Fruit fly (Drosophila melanogaster): Measurements from ENCODE around the gene vn.

The vn gene

DNA sequence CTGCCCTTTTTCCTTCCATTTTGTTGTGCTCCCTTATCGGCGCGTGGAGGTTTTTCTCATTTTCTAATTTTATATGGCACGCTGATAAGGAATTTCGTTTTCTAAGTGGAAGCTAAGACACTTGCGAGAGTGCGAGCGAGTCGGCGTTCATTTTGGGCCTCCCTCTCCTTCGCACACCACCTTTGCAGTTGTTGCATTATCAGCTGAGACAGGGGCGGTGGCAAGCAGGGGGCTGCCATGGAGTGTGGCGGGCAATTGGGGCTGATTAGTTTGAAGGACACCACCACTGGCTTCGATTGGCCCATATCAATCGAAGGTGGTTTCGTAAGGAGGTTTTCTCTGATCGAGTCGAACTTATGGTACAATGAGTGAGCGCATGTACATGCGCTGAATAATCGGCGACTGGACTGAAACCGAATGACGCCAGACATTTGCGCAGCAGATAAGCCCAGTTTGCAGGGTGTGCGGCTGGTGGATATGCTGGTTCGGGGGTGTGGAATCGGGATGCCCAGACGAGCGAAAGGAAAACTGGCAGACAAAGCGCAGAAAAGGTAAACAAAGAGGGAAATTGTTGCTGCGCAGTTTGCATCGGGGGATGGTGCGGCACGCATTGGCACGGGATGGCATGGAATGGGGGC is 35.7 kb downstream of the vn start (continued):
- TF ChIP-seq Pdp1 (GFP tag; optimal IDR thresholded peaks at IDR 0.05) (peak in 1 of 2 experiments; percentile 63), CG7987 (GFP tag; optimal IDR thresholded peaks at IDR 0.05) (peak; percentile 9), sim (GFP tag; IDR thresholded peaks at IDR 0.05) (no peak), bowl (GFP tag; IDR thresholded peaks at IDR 0.05) (no peak), Nf-YC (tag; optimal IDR thresholded peaks at IDR 0.05) (peak; percentile 80), Hey (tag; optimal IDR thresholded peaks at IDR 0.05) (peak; percentile 98), caup (GFP tag; optimal IDR thresholded peaks at IDR 0.05; ENCODE audit: severe bottlenecking) (no peak), CG8290 (GFP tag; optimal IDR thresholded peaks at IDR 0.05) (no peak), CG8290 (tag; optimal IDR thresholded peaks at IDR 0.05) (peak in 1 of 2 experiments; percentile 5), dmrt11E (tag; optimal IDR thresholded peaks at IDR 0.05) (no peak), trem (tag; optimal IDR thresholded peaks at IDR 0.05) (no peak), CG8944 (GFP tag; optimal IDR thresholded peaks at IDR 0.05) (no peak), CG15011 (GFP tag; optimal IDR thresholded peaks at IDR 0.05) (no peak), CG7556 (GFP tag; optimal IDR thresholded peaks at IDR 0.05) (no peak), CG18764 (GFP tag; optimal IDR thresholded peaks at IDR 0.05) (no peak), ato (GFP tag; IDR thresholded peaks at IDR 0.05; ENCODE audit: partially characterized antibody) (no peak), grn (GFP tag; optimal IDR thresholded peaks at IDR 0.05) (peak; percentile 97), z (GFP tag; IDR thresholded peaks at IDR 0.05) (peak; percentile 27; the same call in 1 of the 3 replicates), rib (GFP tag; IDR thresholded peaks at IDR 0.05) (peak; percentile 17; the same call in 1 of the 2 replicates), gfzf (GFP tag; optimal IDR thresholded peaks at IDR 0.05) (no peak), Dbx (GFP tag; IDR thresholded peaks at IDR 0.05) (peak; percentile 43; the same call in 1 of the 3 replicates), Med (GFP tag) (peak; percentile 75), Sox100B (GFP tag; optimal IDR thresholded peaks at IDR 0.05) (no peak), Kr (GFP tag; optimal IDR thresholded peaks at IDR 0.05) (no peak), CG12071 (GFP tag; optimal IDR thresholded peaks at IDR 0.05) (peak; percentile 10), mirr (GFP tag; optimal IDR thresholded peaks at IDR 0.05) (peak; percentile 71), Doc2 (GFP tag; IDR thresholded peaks at IDR 0.05) (no peak), CG1529 (GFP tag; optimal IDR thresholded peaks at IDR 0.05) (no peak), CG10543 (GFP tag; optimal IDR thresholded peaks at IDR 0.05) (peak; percentile 66), lab (GFP tag; optimal IDR thresholded peaks at IDR 0.05) (peak; percentile 74), Aef1 (GFP tag; IDR thresholded peaks at IDR 0.05) (peak; percentile 92), CG34422 (GFP tag; IDR thresholded peaks at IDR 0.05) (0 out of 3 replicates have a peak, but pooled peaks have one; percentile 46), CG17359 (tag; optimal IDR thresholded peaks at IDR 0.05) (no peak), CG34376 (GFP tag; optimal IDR thresholded peaks at IDR 0.05) (peak; percentile 95), disco-r (GFP tag; optimal IDR thresholded peaks at IDR 0.05) (no peak), sd (tag; optimal IDR thresholded peaks at IDR 0.05) (peak; percentile 59), CG13624 (GFP tag; optimal IDR thresholded peaks at IDR 0.05) (peak; percentile 57), CG33213 (GFP tag; optimal IDR thresholded peaks at IDR 0.05) (no peak), CG13287 (GFP tag; IDR thresholded peaks at IDR 0.05; ENCODE audit: partially characterized antibody) (no peak), ttk (GFP tag; IDR thresholded peaks at IDR 0.05) (peak; percentile 38; the same call in 1 of the 2 replicates), cwo (GFP tag; optimal IDR thresholded peaks at IDR 0.05) (peak; percentile 22), crp (GFP tag; optimal IDR thresholded peaks at IDR 0.05) (peak in 1 of 2 experiments; percentile 37), CG4424 (GFP tag; optimal IDR thresholded peaks at IDR 0.05) (no peak), ara (GFP tag; IDR thresholded peaks at IDR 0.05) (no peak), vnd (GFP tag; IDR thresholded peaks at IDR 0.05; ENCODE audit: partially characterized antibody) (0 out of 3 replicates have a peak, but pooled peaks have one; percentile 46), GATAe (GFP tag; conservative IDR thresholded peaks at IDR 0.05) (peak; percentile 97), chinmo (GFP tag; IDR thresholded peaks at IDR 0.05; ENCODE audit: partially characterized antibody) (peak; percentile 99), CG3847 (GFP tag; IDR thresholded peaks at IDR 0.05) (no peak), CG12659 (GFP tag; optimal IDR thresholded peaks at IDR 0.05) (no peak)

Data from whole organism, embryonic.